Fruit fly (Drosophila melanogaster): ENCODE measurements around the gene cac.

DNA sequence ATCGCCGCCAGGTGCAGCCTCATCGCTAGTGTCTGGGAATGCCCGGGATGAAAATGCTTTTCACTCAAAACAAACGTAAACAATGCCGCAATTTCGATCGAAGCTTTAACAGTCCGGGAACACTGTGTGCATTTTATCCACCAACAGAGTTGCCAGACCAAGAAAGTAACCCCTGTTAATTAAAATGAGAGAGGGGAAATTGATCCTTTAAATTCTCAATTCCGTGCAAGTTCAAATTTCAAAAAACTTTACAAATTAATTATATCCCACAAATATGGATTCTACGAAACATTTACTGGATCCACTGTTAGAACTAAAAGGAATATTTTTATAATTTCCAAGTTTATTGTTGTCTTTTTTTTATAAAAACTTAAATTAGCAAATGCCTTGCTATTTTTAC lies 2.8 kb upstream of the cac start, which contains the start of gene gd:
- TF ChIP-seq usp (GFP tag; optimal IDR thresholded peaks at IDR 0.05) (no peak), pan (optimal IDR thresholded peaks at IDR 0.05) (no peak)

All from whole organism.